Fruit fly (Drosophila melanogaster): ENCODE data around the gene CG31715.

Gene CG31715

DNA sequence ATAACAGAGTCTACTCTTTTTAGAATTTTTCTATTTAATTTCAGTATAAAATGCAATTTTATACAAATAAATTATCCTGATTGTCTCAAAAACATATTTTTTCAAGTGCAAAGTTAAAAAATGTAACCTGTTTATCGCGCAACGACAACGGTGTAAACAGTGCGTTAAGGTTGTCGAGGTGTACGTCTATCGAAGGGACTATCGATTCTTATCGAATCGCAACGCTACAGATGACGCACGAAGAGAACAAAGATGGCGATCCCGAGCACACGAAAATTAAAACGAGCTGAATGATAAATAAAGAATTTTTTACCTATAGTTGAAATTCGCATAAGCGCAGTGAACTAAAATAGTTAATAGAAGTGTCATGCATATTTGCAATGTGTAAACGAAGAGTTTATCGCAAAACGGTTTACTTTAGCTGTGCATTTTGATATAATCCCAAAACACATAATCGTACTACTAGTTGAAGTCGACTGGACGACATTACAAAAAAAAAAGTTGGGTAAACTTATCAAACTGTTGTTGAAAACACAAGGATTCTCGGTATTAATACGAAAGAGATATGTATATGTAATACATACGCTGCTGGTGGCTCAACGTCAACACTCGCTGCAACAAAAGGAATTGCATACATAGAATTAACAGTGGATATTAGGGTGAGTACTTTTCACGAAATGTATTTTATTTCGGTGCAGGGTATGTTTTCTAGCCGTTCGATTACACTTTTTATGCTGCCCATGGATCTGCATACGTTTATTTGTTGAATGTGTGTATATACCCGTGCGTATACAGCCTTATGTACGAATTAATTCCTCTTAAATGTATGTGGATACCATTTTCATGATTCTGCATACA is 46.7 kb downstream of the CG31715 start, which contains the start of gene da (continued):
- TF ChIP-seq CG12299 (tag; optimal IDR thresholded peaks at IDR 0.05) (no peak), CG2678 (tag; optimal IDR thresholded peaks at IDR 0.05) (peak; percentile 63), CG1233 (GFP tag; optimal IDR thresholded peaks at IDR 0.05) (no peak), run (tag; optimal IDR thresholded peaks at IDR 0.05) (no peak), zf30C (GFP tag; optimal IDR thresholded peaks at IDR 0.05) (no peak), ems (GFP tag; optimal IDR thresholded peaks at IDR 0.05) (peak; percentile 46), E2f2 (GFP tag; IDR thresholded peaks at IDR 0.05) (peak; percentile 47; the same call in 1 of the 2 replicates), lmd (GFP tag; IDR thresholded peaks at IDR 0.05) (no peak), CG1602 (GFP tag; optimal IDR thresholded peaks at IDR 0.05) (peak; percentile 36), E2f1 (GFP tag; IDR thresholded peaks at IDR 0.05) (peak; percentile 50; the same call in 1 of the 2 replicates), CG6272 (GFP tag; IDR thresholded peaks at IDR 0.05) (peak; percentile 50; the same call in 1 of the 2 replicates), CG1603 (tag; optimal IDR thresholded peaks at IDR 0.05) (peak; percentile 97), CG7786 (GFP tag; optimal IDR thresholded peaks at IDR 0.05) (peak; percentile 55), nau (GFP tag; optimal IDR thresholded peaks at IDR 0.05) (no peak), dan (GFP tag; IDR thresholded peaks at IDR 0.05) (no peak), esg (GFP tag; conservative IDR thresholded peaks at IDR 0.05) (peak; percentile 36; the same call in 1 of the 2 replicates), Dbx (GFP tag; IDR thresholded peaks at IDR 0.05) (0 out of 3 replicates have a peak, but pooled peaks have one; percentile 15), gsb-n (tag; optimal IDR thresholded peaks at IDR 0.05) (peak; percentile 31), CG16779 (GFP tag; IDR thresholded peaks at IDR 0.05) (no peak), CG34224 (GFP tag; IDR thresholded peaks at IDR 0.05; ENCODE audit: partially characterized antibody) (peak; percentile 68), maf-S (GFP tag; optimal IDR thresholded peaks at IDR 0.05) (peak; percentile 42), CG31224 (GFP tag; IDR thresholded peaks at IDR 0.05) (peak; percentile 40; the same call in 1 of the 2 replicates), sna (GFP tag; IDR thresholded peaks at IDR 0.05; ENCODE audit: partially characterized antibody) (no peak), NC2α (GFP tag; optimal IDR thresholded peaks at IDR 0.05) (no peak), ind (GFP tag; optimal IDR thresholded peaks at IDR 0.05) (peak; percentile 51), Asciz (GFP tag; optimal IDR thresholded peaks at IDR 0.05) (peak; percentile 23), trem (tag; optimal IDR thresholded peaks at IDR 0.05) (peak; percentile 59), ac (GFP tag; optimal IDR thresholded peaks at IDR 0.05) (no peak), Nf-YA (GFP tag; IDR thresholded peaks at IDR 0.05) (no peak), CG9876 (GFP tag; optimal IDR thresholded peaks at IDR 0.05) (peak; percentile 19), sug (tag; optimal IDR thresholded peaks at IDR 0.05) (peak; percentile 75), gro (GFP tag; optimal IDR thresholded peaks at IDR 0.05) (peak; percentile 61), inv (GFP tag; IDR thresholded peaks at IDR 0.05; ENCODE audit: partially characterized antibody) (peak; percentile 33; the same call in 1 of the 2 replicates), Lim3 (GFP tag; IDR thresholded peaks at IDR 0.05) (no peak), lbe (GFP tag; optimal IDR thresholded peaks at IDR 0.05) (no peak), unc-4 (GFP tag; IDR thresholded peaks at IDR 0.05; ENCODE audit: partially characterized antibody) (peak; percentile 54; the same call in 1 of the 2 replicates), ttk (GFP tag; IDR thresholded peaks at IDR 0.05) (0 out of 2 replicates have a peak, but pooled peaks have one; percentile 19), NfI (GFP tag; optimal IDR thresholded peaks at IDR 0.05) (peak; percentile 75), kay (GFP tag; optimal IDR thresholded peaks at IDR 0.05) (peak; percentile 95), CG11504 (tag; optimal IDR thresholded peaks at IDR 0.05) (peak; percentile 72), Trl (optimal IDR thresholded peaks at IDR 0.05) (no peak), Trl (GFP tag; optimal IDR thresholded peaks at IDR 0.05) (peak; percentile 47), CG10979 (tag; optimal IDR thresholded peaks at IDR 0.05) (peak; percentile 35), phol (tag; optimal IDR thresholded peaks at IDR 0.05) (peak; percentile 100), jigr1 (GFP tag; IDR thresholded peaks at IDR 0.05) (no peak), Sry-β (GFP tag; optimal IDR thresholded peaks at IDR 0.05) (no peak), CG16815 (GFP tag; optimal IDR thresholded peaks at IDR 0.05) (peak; percentile 19), HmgD (GFP tag; optimal IDR thresholded peaks at IDR 0.05) (peak; percentile 53)
